Fruit fly (Drosophila melanogaster) whole organism, embryonic: Measurements from ENCODE around the gene Rbfox1.
A peak's percentile ranks its signal among the peaks of the same experiment; 100 is the strongest.

ENCODE experiments used
- CG11560 ChIP-seq: fragments of 200-800 bp; sonication (Bioruptor generic); IDR thresholded peaks from 3 replicates; pipeline ENCODE4 v1.3.6; 2022; ENCODE audit warnings: missing biosample characterization, missing genetic modification characterization
- CG12236 ChIP-seq: fragments of 200-800 bp; sonication (Bioruptor generic); optimal IDR thresholded peaks from 2 replicates; lab custom pipeline; 2016; ENCODE audit warnings: missing biosample characterization, missing genetic modification characterization
- CG1233 ChIP-seq: fragments of 200-800 bp; sonication (Bioruptor generic); optimal IDR thresholded peaks from 4 replicates; lab custom pipeline; 2018; ENCODE audit warnings: missing biosample characterization, mild to moderate bottlenecking, missing genetic modification characterization
- CG13123 ChIP-seq: fragments of 200-800 bp; sonication (Bioruptor generic); optimal IDR thresholded peaks from 2 replicates; lab custom pipeline; 2016; ENCODE audit warnings: missing biosample characterization, missing genetic modification characterization
- CG13296 ChIP-seq: fragments of 200-800 bp; sonication (Bioruptor generic); optimal IDR thresholded peaks from 3 replicates; lab custom pipeline; 2018; ENCODE audit warnings: missing biosample characterization, mild to moderate bottlenecking, missing genetic modification characterization
- CG14710 ChIP-seq: fragments of 200-800 bp; sonication (Bioruptor generic); optimal IDR thresholded peaks from 3 replicates; lab custom pipeline; 2019; ENCODE audit warnings: missing biosample characterization, mild to moderate bottlenecking, missing genetic modification characterization, moderate library complexity
- CG15011 ChIP-seq: fragments of 200-800 bp; sonication (Bioruptor generic); optimal IDR thresholded peaks from 3 replicates; lab custom pipeline; 2018; ENCODE audit warnings: missing biosample characterization, mild to moderate bottlenecking, missing genetic modification characterization
- CG17186 ChIP-seq: fragments of 200-800 bp; sonication (Bioruptor generic); optimal IDR thresholded peaks from 3 replicates; lab custom pipeline; 2017; ENCODE audit warnings: missing biosample characterization, missing genetic modification reagents, missing genetic modification characterization
- CG17359 ChIP-seq: fragments of 200-800 bp; sonication (Bioruptor generic); optimal IDR thresholded peaks from 3 replicates; lab custom pipeline; 2018; ENCODE audit warnings: missing biosample characterization, mild to moderate bottlenecking, missing genetic modification characterization, moderate library complexity
- CG1792 ChIP-seq: fragments of 200-800 bp; sonication (Bioruptor generic); optimal IDR thresholded peaks from 2 replicates; lab custom pipeline; 2016; ENCODE audit warnings: missing biosample characterization, missing genetic modification characterization
- CG2199 ChIP-seq: fragments of 200-800 bp; sonication (Bioruptor generic); IDR thresholded peaks from 3 replicates; pipeline ENCODE4 v1.3.6; 2022; ENCODE audit warnings: missing biosample characterization, missing genetic modification characterization
- CG31224 ChIP-seq: fragments of 200-800 bp; sonication (Bioruptor generic); IDR thresholded peaks from 2 replicates; pipeline ENCODE4 v1.3.6; 2022; ENCODE audit warnings: missing biosample characterization, missing genetic modification characterization
- CG32532 ChIP-seq: fragments of 200-800 bp; sonication (Bioruptor generic); IDR thresholded peaks from 2 replicates; pipeline ENCODE4 v1.3.6; 2022; ENCODE audit warnings: missing biosample characterization, missing genetic modification characterization
- CG33213 ChIP-seq: fragments of 200-800 bp; sonication (Bioruptor generic); optimal IDR thresholded peaks from 3 replicates; lab custom pipeline; 2016; ENCODE audit warnings: missing biosample characterization, missing genetic modification characterization
- CG4617 ChIP-seq: fragments of 200-800 bp; sonication (Bioruptor generic); optimal IDR thresholded peaks from 3 replicates; lab custom pipeline; 2016; ENCODE audit warnings: missing biosample characterization, missing genetic modification characterization, borderline replicate concordance
- CG6813 ChIP-seq: fragments of 200-800 bp; sonication (Bioruptor generic); optimal IDR thresholded peaks from 2 replicates; lab custom pipeline; 2017; ENCODE audit warnings: missing biosample characterization, missing genetic modification characterization, mild to moderate bottlenecking, moderate library complexity, missing genetic modification reagents
- Dbx ChIP-seq: fragments of 200-800 bp; sonication (Bioruptor generic); IDR thresholded peaks from 3 replicates; pipeline ENCODE4 v1.3.6; 2022; ENCODE audit warnings: missing biosample characterization, missing genetic modification characterization
- Dp ChIP-seq: fragments of 200-800 bp; sonication (Bioruptor generic); optimal IDR thresholded peaks from 2 replicates; lab custom pipeline; 2018; ENCODE audit warnings: missing biosample characterization, mild to moderate bottlenecking, missing genetic modification characterization, moderate library complexity
- Fer3 ChIP-seq: fragments of 200-800 bp; sonication (Bioruptor generic); optimal IDR thresholded peaks from 2 replicates; lab custom pipeline; 2018; ENCODE audit warnings: missing biosample characterization, mild to moderate bottlenecking, missing genetic modification characterization, moderate library complexity
- GATAe ChIP-seq: fragments of 200-800 bp; sonication (Bioruptor generic); conservative IDR thresholded peaks from 2 replicates; pipeline ENCODE4 v1.3.6; 2022; ENCODE audit warnings: missing biosample characterization, missing genetic modification characterization
- H15 ChIP-seq: fragments of 200-800 bp; sonication (Bioruptor generic); IDR thresholded peaks from 3 replicates; pipeline ENCODE4 v1.3.6; 2022; ENCODE audit warnings: missing biosample characterization, missing genetic modification characterization
- H2.0 ChIP-seq: fragments of 200-800 bp; sonication (Bioruptor generic); IDR thresholded peaks from 2 replicates; pipeline ENCODE4 v1.3.6; 2022; ENCODE audit warnings: missing biosample characterization, missing genetic modification characterization
- HHEX ChIP-seq: fragments of 200-800 bp; sonication (Bioruptor generic); optimal IDR thresholded peaks from 3 replicates; lab custom pipeline; 2017; ENCODE audit warnings: missing biosample characterization, mild to moderate bottlenecking, missing genetic modification characterization, missing genetic modification reagents
- HLH4C ChIP-seq: fragments of 200-800 bp; sonication (Bioruptor generic); IDR thresholded peaks from 3 replicates; pipeline ENCODE4 v1.3.6; 2022; ENCODE audit warnings: missing biosample characterization, missing genetic modification characterization; ENCODE audit not compliant: partially characterized antibody
- Hr3 ChIP-seq: fragments of 200-800 bp; sonication (Bioruptor generic); optimal IDR thresholded peaks from 3 replicates; lab custom pipeline; 2016; ENCODE audit warnings: missing biosample characterization, missing genetic modification characterization
- Kr ChIP-seq: fragments of 200-800 bp; sonication (Bioruptor generic); optimal IDR thresholded peaks from 2 replicates; lab custom pipeline; 2017; ENCODE audit warnings: missing biosample characterization, mild to moderate bottlenecking, missing genetic modification characterization
- Med ChIP-seq: fragments of 200-800 bp; sonication (Bioruptor generic); peaks from one replicate; lab custom pipeline; 2016; ENCODE audit warnings: missing biosample characterization, missing genetic modification characterization, mild to moderate bottlenecking, inconsistent platforms, moderate library complexity
- Myb ChIP-seq: fragments of 200-800 bp; sonication (Bioruptor generic); optimal IDR thresholded peaks from 2 replicates; lab custom pipeline; 2016; ENCODE audit warnings: missing biosample characterization, missing genetic modification characterization
- NfI ChIP-seq: fragments of 200-800 bp; sonication (Bioruptor generic); optimal IDR thresholded peaks from 3 replicates; lab custom pipeline; 2018; ENCODE audit warnings: missing biosample characterization, mild to moderate bottlenecking, missing genetic modification characterization, moderate library complexity
- Rx ChIP-seq: fragments of 200-800 bp; sonication (Bioruptor generic); IDR thresholded peaks from 2 replicates; pipeline ENCODE4 v1.3.6; 2022; ENCODE audit warnings: missing biosample characterization, missing genetic modification characterization
- ab ChIP-seq: fragments of 200-800 bp; sonication (Bioruptor generic); optimal IDR thresholded peaks from 2 replicates; lab custom pipeline; 2016; ENCODE audit warnings: missing biosample characterization, missing genetic modification characterization
- al ChIP-seq: fragments of 200-800 bp; sonication (Bioruptor generic); IDR thresholded peaks from 2 replicates; pipeline ENCODE4 v1.3.6; 2022; ENCODE audit warnings: missing biosample characterization, missing genetic modification characterization
- aop ChIP-seq: fragments of 200-800 bp; sonication (Bioruptor generic); IDR thresholded peaks from 2 replicates; pipeline ENCODE4 v1.3.6; 2022; ENCODE audit warnings: missing biosample characterization, missing genetic modification characterization
- bcd ChIP-seq: fragments of 200-800 bp; sonication (Bioruptor generic); optimal IDR thresholded peaks from 2 replicates; lab custom pipeline; 2017; ENCODE audit warnings: missing biosample characterization, mild to moderate bottlenecking, missing genetic modification characterization
- br ChIP-seq: fragments of >200 bp; optimal IDR thresholded peaks from 2 replicates; lab custom pipeline; 2017
- chm ChIP-seq: fragments of 200-800 bp; sonication (Bioruptor generic); IDR thresholded peaks from 2 replicates; pipeline ENCODE4 v1.3.6; 2022; ENCODE audit warnings: missing biosample characterization, missing genetic modification characterization
- cwo ChIP-seq: fragments of 200-800 bp; sonication (Bioruptor generic); optimal IDR thresholded peaks from 3 replicates; lab custom pipeline; 2017; ENCODE audit warnings: missing biosample characterization, missing genetic modification characterization, mild to moderate bottlenecking, moderate library complexity, missing genetic modification reagents
- dati ChIP-seq: fragments of 200-800 bp; sonication (Bioruptor generic); IDR thresholded peaks from 2 replicates; pipeline ENCODE4 v1.3.6; 2022; ENCODE audit warnings: missing biosample characterization, missing genetic modification characterization
- dm ChIP-seq: fragments of 200-800 bp; sonication (Bioruptor generic); optimal IDR thresholded peaks from 3 replicates; lab custom pipeline; 2016; ENCODE audit warnings: missing biosample characterization, missing genetic modification characterization
- dysf ChIP-seq: fragments of 200-800 bp; sonication (Bioruptor generic); IDR thresholded peaks from 3 replicates; pipeline ENCODE4 v1.3.6; 2022; ENCODE audit warnings: missing biosample characterization, missing genetic modification characterization
- gro ChIP-seq: fragments of 200-800 bp; sonication (Bioruptor generic); optimal IDR thresholded peaks from 2 replicates; lab custom pipeline; 2016; ENCODE audit warnings: missing biosample characterization, missing genetic modification characterization
- h ChIP-seq: fragments of >200 bp; optimal IDR thresholded peaks from 2 replicates; lab custom pipeline; 2017
- hkb ChIP-seq, 2 experiments: fragments of 200-800 bp in 1 of 2; fragments of >200 bp in 1 of 2; sonication (Bioruptor generic) in 1 of 2; IDR thresholded peaks in 1 of 2; optimal IDR thresholded peaks in 1 of 2; 2 replicates each; pipeline versions ENCODE4 v1.3.6 to Lab custom; 2017 to 2022; ENCODE audit warnings: missing biosample characterization in 1 of 2, missing genetic modification characterization in 1 of 2
- jigr1 ChIP-seq: fragments of 200-800 bp; sonication (Bioruptor generic); IDR thresholded peaks from 3 replicates; pipeline ENCODE4 v1.3.6; 2022; ENCODE audit warnings: missing biosample characterization, missing genetic modification characterization
- knrl ChIP-seq: fragments of 200-800 bp; sonication (Bioruptor generic); IDR thresholded peaks from 3 replicates; pipeline ENCODE4 v1.3.6; 2022; ENCODE audit warnings: missing biosample characterization, missing genetic modification characterization; ENCODE audit not compliant: partially characterized antibody
- lilli ChIP-seq: fragments of 200-800 bp; sonication (Bioruptor generic); optimal IDR thresholded peaks from 3 replicates; lab custom pipeline; 2016; ENCODE audit warnings: missing biosample characterization, missing genetic modification characterization
- odd ChIP-seq: fragments of 200-800 bp; sonication (Bioruptor generic); optimal IDR thresholded peaks from 2 replicates; lab custom pipeline; 2017; ENCODE audit warnings: missing biosample characterization, mild to moderate bottlenecking, missing genetic modification characterization
- ssp ChIP-seq: fragments of 200-800 bp; sonication (Bioruptor generic); IDR thresholded peaks from 2 replicates; pipeline ENCODE4 v1.3.6; 2022; ENCODE audit warnings: missing biosample characterization, missing genetic modification characterization
- tin ChIP-seq: fragments of 200-800 bp; sonication (Bioruptor generic); optimal IDR thresholded peaks from 3 replicates; lab custom pipeline; 2016; ENCODE audit warnings: missing biosample characterization, missing genetic modification characterization
- usp ChIP-seq: fragments of >200 bp; optimal IDR thresholded peaks from 2 replicates; lab custom pipeline; 2017; ENCODE audit warnings: missing biosample characterization, missing genetic modification characterization
- wdn ChIP-seq: fragments of 200-800 bp; sonication (Bioruptor generic); IDR thresholded peaks from 2 replicates; pipeline ENCODE4 v1.3.6; 2022; ENCODE audit warnings: missing biosample characterization, missing genetic modification characterization
- yki ChIP-seq: fragments of >200 bp; optimal IDR thresholded peaks from 3 replicates; lab custom pipeline; 2018

Rbfox1 gene

DNA sequence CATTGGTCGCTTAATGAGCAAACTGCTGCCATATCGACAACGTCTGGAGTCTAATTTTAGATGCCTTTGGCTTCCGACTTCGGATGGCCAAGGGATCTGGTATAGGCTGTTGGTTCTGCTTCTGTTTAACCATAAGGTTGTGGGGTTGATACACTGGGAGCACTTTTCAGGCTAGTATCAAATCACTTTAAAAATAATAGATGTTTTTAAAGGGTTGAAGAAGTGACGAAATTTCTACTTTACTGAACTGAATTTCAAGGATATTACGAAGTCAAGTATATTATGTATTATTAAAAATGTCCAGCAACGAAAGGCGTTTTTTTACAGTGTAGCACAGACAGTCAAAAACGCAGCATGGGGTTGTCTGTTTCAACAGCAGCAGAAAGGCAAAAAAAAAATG lies 73.3 kb downstream of the Rbfox1 start (continued):
- peak; percentile 54; the same call in 1 of the 3 replicates for TF ChIP-seq jigr1
- peak; percentile 79 for TF ChIP-seq CG1233 (GFP tag; lab: Kevin White, UChicago)
- TF ChIP-seq CG17359 (tag; lab: Kevin White, UChicago), result peak; percentile 84
- peak; percentile 57 for TF ChIP-seq Kr
- TF ChIP-seq H15 (GFP tag; lab: Robert Waterston, UW), result peak; percentile 82
- TF ChIP-seq CG2199 (GFP tag; lab: Robert Waterston, UW), result peak; percentile 77; the same call in 1 of the 3 replicates
- peak; percentile 80; the same call in 2 of the 3 replicates for TF ChIP-seq dysf (GFP tag; lab: Robert Waterston, UW)
- no peak for TF ChIP-seq br (lab: Kevin White, UChicago)
- peak; percentile 51 for TF ChIP-seq CG13123
- TF ChIP-seq CG31224 (GFP tag; lab: Robert Waterston, UW), result peak; percentile 59
- TF ChIP-seq aop (GFP tag; lab: Robert Waterston, UW), result no peak
- no peak for TF ChIP-seq knrl (GFP tag; lab: Robert Waterston, UW)
- peak; percentile 8 for TF ChIP-seq CG12236 (GFP tag; lab: Kevin White, UChicago)
- no peak for TF ChIP-seq yki (lab: Kevin White, UChicago)
- 0 out of 2 replicates have a peak, but pooled peaks have one; percentile 20 for TF ChIP-seq GATAe (GFP tag; lab: Robert Waterston, UW)
- TF ChIP-seq hkb (optimal IDR thresholded peaks at IDR 0.05; lab: Kevin White, UChicago), result no peak
- TF ChIP-seq hkb (GFP tag; IDR thresholded peaks at IDR 0.05; lab: Robert Waterston, UW), result peak; percentile 86
- TF ChIP-seq H2.0 (GFP tag; lab: Robert Waterston, UW), result peak; percentile 72
- TF ChIP-seq gro (GFP tag; lab: Kevin White, UChicago), result peak; percentile 50
- peak; percentile 81 for TF ChIP-seq ssp (GFP tag; lab: Robert Waterston, UW)
- peak; percentile 79 for TF ChIP-seq odd (GFP tag; lab: Kevin White, UChicago)
- peak; percentile 95 for TF ChIP-seq CG14710
- peak; percentile 78 for TF ChIP-seq bcd (GFP tag; lab: Kevin White, UChicago)
- TF ChIP-seq CG1792 (GFP tag; lab: Kevin White, UChicago), result peak; percentile 62
- peak; percentile 47 for TF ChIP-seq dm (GFP tag; lab: Kevin White, UChicago)
- TF ChIP-seq CG11560 (tag; lab: Robert Waterston, UW), result no peak; the same call in 2 of the 3 replicates
- TF ChIP-seq usp (GFP tag; lab: Kevin White, UChicago), result no peak
- TF ChIP-seq dati, result peak; percentile 79
- TF ChIP-seq CG33213 (GFP tag; lab: Kevin White, UChicago), result peak; percentile 65
- TF ChIP-seq Hr3 (GFP tag; lab: Kevin White, UChicago), result peak; percentile 69
- TF ChIP-seq CG13296 (GFP tag; lab: Kevin White, UChicago), result peak; percentile 79
- peak; percentile 89 for TF ChIP-seq tin (GFP tag; lab: Kevin White, UChicago)
- TF ChIP-seq Dp (GFP tag; lab: Kevin White, UChicago), result no peak
- TF ChIP-seq Fer3 (tag; lab: Kevin White, UChicago), result peak; percentile 76
- TF ChIP-seq CG6813 (GFP tag; lab: Kevin White, UChicago), result peak; percentile 90
- peak; percentile 66 for TF ChIP-seq CG15011 (GFP tag; lab: Kevin White, UChicago)
- TF ChIP-seq Med (GFP tag; lab: Kevin White, UChicago), result peak; percentile 96
- TF ChIP-seq Dbx, result peak; percentile 71; the same call in 2 of the 3 replicates
- no peak for TF ChIP-seq HLH4C (GFP tag; lab: Robert Waterston, UW)
- TF ChIP-seq cwo (GFP tag; lab: Kevin White, UChicago), result peak; percentile 73
- peak; percentile 20 for TF ChIP-seq CG4617
- TF ChIP-seq Rx (GFP tag; lab: Robert Waterston, UW), result peak; percentile 78
- peak; percentile 33 for TF ChIP-seq CG17186 (GFP tag; lab: Kevin White, UChicago)
- TF ChIP-seq wdn (GFP tag; lab: Robert Waterston, UW), result no peak
- TF ChIP-seq HHEX, result peak; percentile 78
- no peak for TF ChIP-seq ab (GFP tag; lab: Kevin White, UChicago)
- TF ChIP-seq chm (GFP tag; lab: Robert Waterston, UW), result peak; percentile 80
- peak; percentile 71 for TF ChIP-seq lilli (GFP tag; lab: Kevin White, UChicago)
- peak; percentile 61; the same call in 1 of the 2 replicates for TF ChIP-seq CG32532
- peak; percentile 66 for TF ChIP-seq NfI (GFP tag; lab: Kevin White, UChicago)
- 0 out of 2 replicates have a peak, but pooled peaks have one; percentile 8 for TF ChIP-seq al
- TF ChIP-seq h (lab: Kevin White, UChicago), result no peak
- no peak for TF ChIP-seq Myb (GFP tag; lab: Kevin White, UChicago)
